Worm (Caenorhabditis elegans): ENCODE results near the gene ZC196.5.

ZC196.5 gene

DNA sequence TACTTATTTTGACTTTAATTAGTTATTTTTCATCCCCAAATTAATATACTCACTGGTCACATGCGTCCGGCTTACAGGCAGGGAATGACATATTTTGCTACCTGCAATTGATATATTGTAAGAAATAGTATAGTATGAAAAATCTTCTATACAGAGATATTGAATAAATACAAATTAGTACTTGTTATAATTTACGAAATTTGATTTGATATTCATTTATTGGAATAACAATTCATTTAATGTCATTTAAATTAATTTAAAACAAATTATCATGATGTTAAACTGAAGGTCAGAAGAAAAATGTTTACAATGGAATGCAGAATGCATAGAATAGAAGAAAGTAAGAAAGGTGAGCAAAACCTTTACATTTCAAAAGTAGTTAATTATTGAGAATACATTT, 29.4 kb downstream of the ZC196.5 start, which contains the start of gene B0507.7:
Gene B0507.7, minus strand, starts transcription at position 101 of the 400 bp plus-strand sequence.
- TF ChIP-seq cnd-1 (tag; optimal IDR thresholded peaks at IDR 0.05), result no peak
- no peak for TF ChIP-seq ceh-39 (tag; optimal IDR thresholded peaks at IDR 0.05)
- no peak for TF ChIP-seq bed-3 (GFP tag; optimal IDR thresholded peaks at IDR 0.05)
- TF ChIP-seq blmp-1 (tag; optimal IDR thresholded peaks at IDR 0.05), result no peak

DNA sequence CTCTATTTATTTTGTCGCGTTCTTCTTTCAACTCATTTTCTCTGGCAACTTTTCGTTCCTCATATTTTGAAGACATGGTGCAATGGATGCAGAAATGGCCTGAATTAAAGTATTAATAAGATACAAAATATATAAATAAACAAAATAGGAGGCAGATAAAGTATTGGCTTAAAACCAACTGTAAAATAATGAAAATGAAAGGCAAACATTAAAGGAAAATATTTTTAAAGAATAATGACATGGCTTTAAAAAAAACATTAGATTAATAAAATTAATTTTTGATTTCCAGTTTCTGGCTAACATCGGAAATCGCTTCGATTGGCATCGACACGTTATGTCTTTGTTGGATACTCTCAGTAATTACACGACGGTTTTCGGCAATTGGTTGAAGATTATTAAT, 31.2 kb downstream of the ZC196.5 start, which contains the start of gene ddn-1:
Gene ddn-1, minus strand, starts transcription at position 101 of the 400 bp plus-strand sequence.
- TF ChIP-seq M03D4.4 (tag; optimal IDR thresholded peaks at IDR 0.05) (no peak), hlh-1 (tag; optimal IDR thresholded peaks at IDR 0.05) (no peak), unc-120 (tag; optimal IDR thresholded peaks at IDR 0.05; ENCODE audit: poor library complexity, severe bottlenecking) (no peak), blmp-1 (tag; optimal IDR thresholded peaks at IDR 0.05) (no peak), bed-3 (GFP tag; optimal IDR thresholded peaks at IDR 0.05) (no peak), snpc-4 (tag; optimal IDR thresholded peaks at IDR 0.05) (no peak)

DNA sequence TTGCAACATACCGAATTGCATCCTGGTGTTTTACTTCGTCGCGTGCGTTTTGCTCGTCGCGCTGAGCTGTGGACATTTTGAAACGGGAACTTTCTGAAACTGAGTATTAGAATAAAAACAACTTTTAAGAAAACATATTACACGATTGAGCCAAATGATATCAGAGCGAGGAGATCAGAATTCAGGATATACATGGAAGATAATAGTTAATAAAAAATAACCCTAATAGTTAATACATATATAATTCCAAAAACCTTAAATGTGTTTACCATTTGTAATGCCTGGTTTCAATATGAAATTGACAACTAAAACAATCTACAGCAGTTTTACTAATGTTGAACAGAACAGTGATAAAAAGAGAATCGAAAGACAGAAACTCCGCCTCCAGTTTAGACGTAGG, 33.7 kb downstream of the ZC196.5 start, which contains the start of gene B0507.8:
Gene B0507.8, minus strand, starts transcription at position 101 of the 400 bp plus-strand sequence.
- no peak for TF ChIP-seq mab-5 (tag; optimal IDR thresholded peaks at IDR 0.05)
- TF ChIP-seq ceh-43 (GFP tag; optimal IDR thresholded peaks at IDR 0.05), result no peak
- TF ChIP-seq lin-13 (tag; optimal IDR thresholded peaks at IDR 0.05), result no peak
- no peak for TF ChIP-seq unc-62 (GFP tag; optimal IDR thresholded peaks at IDR 0.05)
- TF ChIP-seq unc-120 (tag; optimal IDR thresholded peaks at IDR 0.05; ENCODE audit: poor library complexity, severe bottlenecking), result no peak
- no peak for TF ChIP-seq snpc-4 (tag; optimal IDR thresholded peaks at IDR 0.05)

DNA sequence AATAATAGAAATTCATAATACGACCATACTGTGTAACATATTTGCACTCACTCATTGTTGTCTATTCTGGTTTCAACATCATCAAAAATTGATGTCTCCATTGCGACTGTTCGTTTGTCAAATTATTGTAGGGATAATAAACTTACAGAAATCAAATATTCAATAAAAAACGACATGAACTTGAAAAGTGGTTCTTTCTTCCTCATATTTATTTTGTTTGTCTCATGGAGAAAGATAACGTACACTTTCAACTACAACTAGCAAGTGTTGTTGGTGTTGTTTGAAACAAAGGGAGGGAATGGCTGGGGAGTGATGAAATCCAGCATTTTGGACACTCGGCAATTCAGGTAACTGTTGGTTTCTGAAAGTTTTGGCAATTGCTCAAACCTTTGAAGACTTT, 36.7 kb downstream of the ZC196.5 start, which contains the start of gene B0507.9:
Gene B0507.9, minus strand, starts transcription at position 101 of the 400 bp plus-strand sequence.
- no peak for TF ChIP-seq unc-120 (tag; optimal IDR thresholded peaks at IDR 0.05; ENCODE audit: poor library complexity, severe bottlenecking)
- no peak for TF ChIP-seq tbx-8 (GFP tag; optimal IDR thresholded peaks at IDR 0.05)
- no peak for TF ChIP-seq sptf-1 (tag; optimal IDR thresholded peaks at IDR 0.05)
- TF ChIP-seq cnd-1 (tag; optimal IDR thresholded peaks at IDR 0.05), result no peak
- TF ChIP-seq nhr-12 (tag; optimal IDR thresholded peaks at IDR 0.05), result no peak
- no peak for TF ChIP-seq elt-1 (tag; optimal IDR thresholded peaks at IDR 0.05; ENCODE audit: borderline replicate concordance, insufficient read depth)
- TF ChIP-seq lsy-2 (tag; optimal IDR thresholded peaks at IDR 0.05), result no peak
- TF ChIP-seq blmp-1 (tag; optimal IDR thresholded peaks at IDR 0.05), result no peak
- TF ChIP-seq nhr-2 (tag; optimal IDR thresholded peaks at IDR 0.05), result no peak
- TF ChIP-seq pha-4 (tag; optimal IDR thresholded peaks at IDR 0.05), result no peak
- no peak for TF ChIP-seq hlh-1 (tag; optimal IDR thresholded peaks at IDR 0.05)
- TF ChIP-seq snpc-4 (tag; optimal IDR thresholded peaks at IDR 0.05), result no peak
- TF ChIP-seq ceh-43 (GFP tag; optimal IDR thresholded peaks at IDR 0.05), result no peak
- no peak for TF ChIP-seq mls-2 (tag; optimal IDR thresholded peaks at IDR 0.05)
- no peak for TF ChIP-seq ceh-83 (GFP tag; optimal IDR thresholded peaks at IDR 0.05)
- TF ChIP-seq unc-39 (tag; optimal IDR thresholded peaks at IDR 0.05), result no peak
- no peak for TF ChIP-seq lin-32 (GFP tag; optimal IDR thresholded peaks at IDR 0.05)
- TF ChIP-seq nhr-237 (tag; optimal IDR thresholded peaks at IDR 0.05), result no peak

ce11 chrV:8767041-8767440, 37.8 kb downstream of the ZC196.5 start:
- TF ChIP-seq ces-1 (GFP tag; optimal IDR thresholded peaks at IDR 0.05), result no peak
- no peak for TF ChIP-seq M03D4.4 (tag; optimal IDR thresholded peaks at IDR 0.05)
- TF ChIP-seq pha-4 (tag; optimal IDR thresholded peaks at IDR 0.05), result no peak
- no peak for TF ChIP-seq mep-1 (tag; optimal IDR thresholded peaks at IDR 0.05)
- no peak for TF ChIP-seq snpc-4 (tag; optimal IDR thresholded peaks at IDR 0.05)
- no peak for TF ChIP-seq cnd-1 (tag; optimal IDR thresholded peaks at IDR 0.05)

DNA sequence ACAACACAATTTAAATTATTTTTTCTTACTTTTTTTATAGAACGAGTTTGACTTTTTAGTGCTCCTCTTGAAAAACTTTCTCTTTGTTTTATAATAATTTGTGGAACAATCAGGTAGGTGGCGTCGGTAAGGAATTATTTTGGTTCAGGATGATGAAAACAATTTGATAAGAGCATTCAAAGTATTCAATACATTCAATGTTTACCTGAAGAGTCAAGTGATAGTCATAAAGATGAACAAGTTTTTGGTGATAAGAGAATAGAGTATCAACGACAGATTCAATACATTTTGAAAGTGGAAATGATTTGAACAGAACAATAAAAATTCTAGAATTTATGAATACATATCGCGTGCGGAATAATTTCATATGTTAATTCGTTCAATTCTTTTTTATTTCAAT, 38.3 kb downstream of the ZC196.5 start:
- TF ChIP-seq tbx-8 (GFP tag; optimal IDR thresholded peaks at IDR 0.05), result no peak
- TF ChIP-seq mab-5 (tag; optimal IDR thresholded peaks at IDR 0.05), result no peak
- no peak for TF ChIP-seq elt-3 (tag; optimal IDR thresholded peaks at IDR 0.05)
- no peak for TF ChIP-seq ztf-11 (tag; optimal IDR thresholded peaks at IDR 0.05)
- no peak for TF ChIP-seq ham-2 (GFP tag; optimal IDR thresholded peaks at IDR 0.05)
- TF ChIP-seq unc-62 (GFP tag; optimal IDR thresholded peaks at IDR 0.05), result no peak
- no peak for TF ChIP-seq flh-1 (GFP tag; optimal IDR thresholded peaks at IDR 0.05)
- no peak for TF ChIP-seq drap-1 (GFP tag; optimal IDR thresholded peaks at IDR 0.05)
- no peak for TF ChIP-seq sem-2 (GFP tag; optimal IDR thresholded peaks at IDR 0.05)
- no peak for TF ChIP-seq unc-120 (tag; optimal IDR thresholded peaks at IDR 0.05; ENCODE audit: poor library complexity, severe bottlenecking)
- TF ChIP-seq pha-4 (tag; optimal IDR thresholded peaks at IDR 0.05), result no peak
- no peak for TF ChIP-seq zip-8 (tag; optimal IDR thresholded peaks at IDR 0.05)
- TF ChIP-seq hlh-1 (tag; optimal IDR thresholded peaks at IDR 0.05), result no peak
- TF ChIP-seq bed-3 (GFP tag; optimal IDR thresholded peaks at IDR 0.05), result no peak
- no peak for TF ChIP-seq ceh-43 (GFP tag; optimal IDR thresholded peaks at IDR 0.05)
- TF ChIP-seq M03D4.4 (tag; optimal IDR thresholded peaks at IDR 0.05), result no peak

Measured in whole organism, mixed stage, embryonic.